Worm (Caenorhabditis elegans): ENCODE results near the gene C01B9.1.

The C01B9.1 gene

DNA sequence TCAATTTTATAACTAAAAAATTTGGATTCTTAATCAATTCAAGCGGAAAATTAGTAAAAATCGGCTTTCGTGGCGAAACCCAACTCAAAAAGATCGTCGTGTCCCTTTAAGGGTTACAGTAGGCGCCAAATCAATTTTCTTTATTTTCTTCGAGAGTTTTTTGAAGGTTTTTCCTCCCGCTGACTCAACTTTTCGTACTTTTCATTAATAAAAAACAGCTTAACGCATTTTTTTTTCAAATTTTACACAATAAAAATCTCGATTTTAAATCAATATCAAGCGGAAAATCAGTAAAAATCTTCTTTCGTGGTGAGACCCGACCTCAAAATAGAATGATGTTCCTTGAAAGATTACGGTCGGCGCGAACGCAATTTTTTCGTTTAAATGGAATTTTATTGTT lies 39.2 kb upstream of the C01B9.1 start:
- TF ChIP-seq ztf-4 (tag; optimal IDR thresholded peaks at IDR 0.05) (no peak), fos-1 (tag; optimal IDR thresholded peaks at IDR 0.05) (no peak), ztf-11 (tag; optimal IDR thresholded peaks at IDR 0.05) (no peak), daf-12 (tag; optimal IDR thresholded peaks at IDR 0.05) (no peak), ceh-28 (tag; optimal IDR thresholded peaks at IDR 0.05) (no peak), zag-1 (tag; optimal IDR thresholded peaks at IDR 0.05) (no peak), nfya-1 (tag; optimal IDR thresholded peaks at IDR 0.05; ENCODE audit: insufficient read depth) (no peak), sea-2 (GFP tag; optimal IDR thresholded peaks at IDR 0.05) (no peak), skn-1 (tag; optimal IDR thresholded peaks at IDR 0.05) (no peak), ama-1 (optimal IDR thresholded peaks at IDR 0.05) (no peak), egl-27 (tag; optimal IDR thresholded peaks at IDR 0.05) (no peak), nhr-23 (tag; optimal IDR thresholded peaks at IDR 0.05) (no peak), elt-1 (tag; optimal IDR thresholded peaks at IDR 0.05) (no peak), ceh-16 (tag; optimal IDR thresholded peaks at IDR 0.05) (no peak), R02D3.7 (tag; optimal IDR thresholded peaks at IDR 0.05) (no peak), nhr-28 (tag; optimal IDR thresholded peaks at IDR 0.05) (no peak)

ce11 chrII:13732577-13732976 lies 38.8 kb upstream of the C01B9.1 start:
- TF ChIP-seq nhr-237 (tag; optimal IDR thresholded peaks at IDR 0.05), result no peak
- TF ChIP-seq pqm-1 (tag; optimal IDR thresholded peaks at IDR 0.05), result peak; percentile 10
- TF ChIP-seq elt-2 (tag; optimal IDR thresholded peaks at IDR 0.05), result peak; percentile 20

DNA sequence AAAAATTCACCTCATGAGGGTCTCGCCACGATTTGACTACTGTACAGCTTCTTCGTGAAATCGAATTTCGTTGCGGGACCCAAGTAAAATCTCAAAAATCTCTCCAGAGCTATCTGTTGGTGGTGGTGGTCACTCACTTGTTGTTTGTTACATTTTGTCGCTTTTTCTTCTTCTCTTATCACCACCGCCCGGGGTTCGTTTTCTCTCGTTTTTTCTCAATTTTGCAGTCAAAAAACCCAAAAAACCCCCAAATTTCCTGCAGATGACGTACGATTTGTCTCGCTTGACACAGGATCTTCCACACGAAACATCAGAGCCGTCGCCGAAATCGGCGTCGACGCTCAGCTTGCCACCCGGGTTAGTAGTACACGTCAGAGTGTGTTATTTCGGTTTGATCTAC lies 35.3 kb upstream of the C01B9.1 start, which contains the start of gene R06B9.5:
TSS of gene R06B9.5 (plus strand) at position 232 of the 400 bp plus-strand sequence.
- no peak for TF ChIP-seq nhr-76 (tag; optimal IDR thresholded peaks at IDR 0.05)
- TF ChIP-seq ama-1 (optimal IDR thresholded peaks at IDR 0.05), result peak; percentile 10

ce11 chrII:13736906-13737305 lies 34.5 kb upstream of the C01B9.1 start:
- peak; percentile 31 for TF ChIP-seq elt-2 (tag; optimal IDR thresholded peaks at IDR 0.05)
- peak; percentile 80 for TF ChIP-seq mml-1 (tag; optimal IDR thresholded peaks at IDR 0.05)
- peak; percentile 31 for TF ChIP-seq pha-4 (tag; optimal IDR thresholded peaks at IDR 0.05)
- peak; percentile 27 for TF ChIP-seq pqm-1 (tag; optimal IDR thresholded peaks at IDR 0.05)
- no peak for TF ChIP-seq ZK546.5 (tag; optimal IDR thresholded peaks at IDR 0.05)
- peak; percentile 24 for TF ChIP-seq lin-39 (tag; optimal IDR thresholded peaks at IDR 0.05)
- TF ChIP-seq ceh-9 (tag; optimal IDR thresholded peaks at IDR 0.05), result no peak

- TF ChIP-seq nhr-25 (tag; optimal IDR thresholded peaks at IDR 0.05) (no peak), elt-2 (tag; optimal IDR thresholded peaks at IDR 0.05) (peak; percentile 79), nhr-23 (tag; optimal IDR thresholded peaks at IDR 0.05) (peak; percentile 2), lsy-12 (tag; optimal IDR thresholded peaks at IDR 0.05) (no peak), sea-2 (GFP tag; optimal IDR thresholded peaks at IDR 0.05) (no peak), fkh-10 (GFP tag; optimal IDR thresholded peaks at IDR 0.05) (no peak), ceh-16 (tag; optimal IDR thresholded peaks at IDR 0.05) (no peak), fos-1 (tag; optimal IDR thresholded peaks at IDR 0.05) (no peak), fkh-2 (tag; optimal IDR thresholded peaks at IDR 0.05) (no peak), nhr-77 (tag; optimal IDR thresholded peaks at IDR 0.05) (no peak), pha-4 (tag; optimal IDR thresholded peaks at IDR 0.05) (peak; percentile 39), mdl-1 (tag; optimal IDR thresholded peaks at IDR 0.05) (no peak), hmg-11 (tag; optimal IDR thresholded peaks at IDR 0.05) (no peak), nhr-237 (tag; optimal IDR thresholded peaks at IDR 0.05) (no peak), pqm-1 (tag; optimal IDR thresholded peaks at IDR 0.05) (peak; percentile 80)
Observed at ce11 chrII:13737751-13738525, 33.4 kb upstream of the C01B9.1 start.

- TF ChIP-seq lin-39 (tag; optimal IDR thresholded peaks at IDR 0.05), result peak; percentile 15
- no peak for TF ChIP-seq nhr-43 (tag; optimal IDR thresholded peaks at IDR 0.05; ENCODE audit: poor library complexity, severe bottlenecking)
- TF ChIP-seq nfya-1 (tag; optimal IDR thresholded peaks at IDR 0.05; ENCODE audit: insufficient read depth), result peak; percentile 22
- no peak for TF ChIP-seq mml-1 (tag; optimal IDR thresholded peaks at IDR 0.05)
- TF ChIP-seq pha-4 (tag; optimal IDR thresholded peaks at IDR 0.05), result peak; percentile 63
Observed at ce11 chrII:13739423-13739822, 32.0 kb upstream of the C01B9.1 start.
